Worm (Caenorhabditis elegans) whole organism, L4 larva: ENCODE measurements around the gene dhhc-13.

Experiments used
- F26F4.8 ChIP-seq: fragments of 200-800 bp; sonication (Bioruptor generic); conservative IDR thresholded peaks from 2 replicates; pipeline ENCODE4 v1.3.6; 2022; ENCODE audit warnings: missing genetic modification characterization, missing compliant biosample characterization
- F44E2.7 ChIP-seq: fragments of 200-800 bp; sonication (Bioruptor generic); IDR thresholded peaks from 2 replicates; pipeline ENCODE4 v2.1.2; 2022; ENCODE audit warnings: missing genetic modification characterization, missing compliant biosample characterization
- Y105C5A.15 ChIP-seq: fragments of 200-800 bp; sonication (Bioruptor generic); IDR thresholded peaks from 2 replicates; pipeline ENCODE4 v1.3.6; 2022; ENCODE audit warnings: missing genetic modification characterization, missing compliant biosample characterization
- Y75B8A.6 ChIP-seq: fragments of 200-800 bp; sonication (Bioruptor generic); IDR thresholded peaks from 2 replicates; pipeline ENCODE4 v1.3.6; 2022; ENCODE audit warnings: missing genetic modification reagents, missing genetic modification characterization, missing compliant biosample characterization
- ZK546.5 ChIP-seq, 2 experiments: sonication (generic microtip); optimal IDR thresholded peaks; 2 replicates each; lab custom pipeline; 2017; ENCODE audit warnings: missing biosample characterization in 2 of 2, missing genetic modification characterization in 2 of 2
- aly-2 ChIP-seq: sonication (generic microtip); optimal IDR thresholded peaks from 2 replicates; lab custom pipeline; 2018; ENCODE audit warnings: missing biosample characterization, missing genetic modification characterization
- ceh-28 ChIP-seq: fragments of 150-350 bp; optimal IDR thresholded peaks from 2 replicates; lab custom pipeline; 2014; ENCODE audit warnings: missing biosample characterization, missing genetic modification reagents, missing genetic modification characterization
- ceh-82 ChIP-seq: sonication (generic microtip); optimal IDR thresholded peaks from 2 replicates; lab custom pipeline; 2017; ENCODE audit warnings: missing biosample characterization, missing genetic modification characterization
- ces-1 ChIP-seq: fragments of 150-350 bp; sonication (generic microtip); optimal IDR thresholded peaks from 4 replicates; lab custom pipeline; 2014; ENCODE audit warnings: missing biosample characterization, missing genetic modification reagents, missing genetic modification characterization
- daf-12 ChIP-seq: fragments of 150-350 bp; optimal IDR thresholded peaks from 2 replicates; lab custom pipeline; 2014; ENCODE audit warnings: missing biosample characterization, missing genetic modification reagents, missing genetic modification characterization
- dmd-9 ChIP-seq: fragments of 200-800 bp; sonication (Bioruptor generic); IDR thresholded peaks from 2 replicates; pipeline ENCODE4 v1.3.6; 2022; ENCODE audit warnings: missing genetic modification reagents, missing genetic modification characterization, missing compliant biosample characterization
- duxl-1 ChIP-seq: sonication (generic microtip); optimal IDR thresholded peaks from 2 replicates; lab custom pipeline; 2016; ENCODE audit warnings: mild to moderate bottlenecking, missing genetic modification characterization, moderate library complexity, missing compliant biosample characterization; ENCODE audit not compliant: poor library complexity
- egl-43 ChIP-seq: fragments of 200-800 bp; sonication (Bioruptor generic); IDR thresholded peaks from 2 replicates; pipeline ENCODE4 v1.3.6; 2022; ENCODE audit warnings: missing genetic modification reagents, missing genetic modification characterization, missing compliant biosample characterization
- fkh-10 ChIP-seq: fragments of 150-350 bp; optimal IDR thresholded peaks from 2 replicates; lab custom pipeline; 2014; ENCODE audit warnings: missing biosample characterization, missing genetic modification reagents, missing genetic modification characterization
- fos-1 ChIP-seq: fragments of 150-350 bp; optimal IDR thresholded peaks from 2 replicates; lab custom pipeline; 2014; ENCODE audit warnings: missing biosample characterization, missing genetic modification characterization
- jun-1 ChIP-seq: fragments of 150-350 bp; optimal IDR thresholded peaks from 2 replicates; lab custom pipeline; 2014; ENCODE audit warnings: missing biosample characterization, missing genetic modification reagents, missing genetic modification characterization
- lin-15B ChIP-seq: fragments of 150-350 bp; sonication (generic microtip); optimal IDR thresholded peaks from 3 replicates; lab custom pipeline; 2014; ENCODE audit warnings: missing biosample characterization, missing genetic modification characterization
- lin-29 ChIP-seq: fragments of 200-800 bp; sonication (Bioruptor generic); IDR thresholded peaks from 2 replicates; pipeline ENCODE4 v1.3.6; 2022; ENCODE audit warnings: missing genetic modification reagents, missing genetic modification characterization, missing compliant biosample characterization
- lin-38 ChIP-seq: fragments of 200-800 bp; sonication (Bioruptor generic); IDR thresholded peaks from 2 replicates; pipeline ENCODE4 v1.3.6; 2022; ENCODE audit warnings: missing genetic modification reagents, missing genetic modification characterization, missing compliant biosample characterization
- lir-3 ChIP-seq: sonication (generic microtip); optimal IDR thresholded peaks from 2 replicates; lab custom pipeline; 2016; ENCODE audit warnings: mild to moderate bottlenecking, missing genetic modification characterization, missing compliant biosample characterization
- lsy-2 ChIP-seq, 2 experiments: fragments of 150-350 bp in 1 of 2; sonication (generic microtip) in 1 of 2; optimal IDR thresholded peaks; 2 replicates each; lab custom pipeline; 2014 to 2017; ENCODE audit warnings: missing biosample characterization in 2 of 2, missing genetic modification characterization in 2 of 2
- nhr-111 ChIP-seq: fragments of 200-800 bp; sonication (Bioruptor generic); optimal IDR thresholded peaks from 2 replicates; lab custom pipeline; 2018; ENCODE audit warnings: mild to moderate bottlenecking, missing genetic modification characterization, missing compliant biosample characterization
- nhr-25 ChIP-seq: sonication (generic microtip); optimal IDR thresholded peaks from 2 replicates; lab custom pipeline; 2017; ENCODE audit warnings: missing genetic modification characterization, mild to moderate bottlenecking, missing compliant biosample characterization, antibody characterized with exemption, moderate library complexity, borderline replicate concordance; ENCODE audit not compliant: insufficient read depth
- nhr-41 ChIP-seq: fragments of 200-800 bp; sonication (Bioruptor generic); IDR thresholded peaks from 2 replicates; pipeline ENCODE4 v1.3.6; 2022; ENCODE audit warnings: missing genetic modification reagents, missing genetic modification characterization, missing compliant biosample characterization
- nhr-6 ChIP-seq: fragments of 150-350 bp; optimal IDR thresholded peaks from 2 replicates; lab custom pipeline; 2014; ENCODE audit warnings: missing biosample characterization, missing genetic modification characterization
- nhr-76 ChIP-seq: fragments of 150-350 bp; optimal IDR thresholded peaks from 2 replicates; lab custom pipeline; 2014; ENCODE audit warnings: missing biosample characterization, missing genetic modification characterization
- rbr-2 ChIP-seq: sonication (generic microtip); optimal IDR thresholded peaks from 2 replicates; lab custom pipeline; 2016; ENCODE audit warnings: missing genotype, missing genetic modification characterization, missing compliant biosample characterization
- sdz-12 ChIP-seq: fragments of 200-800 bp; sonication (Bioruptor generic); optimal IDR thresholded peaks from 2 replicates; lab custom pipeline; 2018; ENCODE audit warnings: mild to moderate bottlenecking, missing genetic modification characterization, missing compliant biosample characterization
- set-16 ChIP-seq: fragments of 200-800 bp; sonication (Bioruptor generic); IDR thresholded peaks from 2 replicates; pipeline ENCODE4 v1.3.6; 2022; ENCODE audit warnings: missing genetic modification reagents, missing genetic modification characterization, missing compliant biosample characterization
- skn-1 ChIP-seq: fragments of 150-350 bp; optimal IDR thresholded peaks from 2 replicates; lab custom pipeline; 2014; ENCODE audit warnings: missing biosample characterization, missing genetic modification characterization
- snpc-1.2 ChIP-seq: fragments of 200-800 bp; sonication (Bioruptor generic); IDR thresholded peaks from 2 replicates; pipeline ENCODE4 v1.3.6; 2022; ENCODE audit warnings: missing genetic modification reagents, missing genetic modification characterization, missing compliant biosample characterization
- snpc-4 ChIP-seq: fragments of 150-350 bp; optimal IDR thresholded peaks from 2 replicates; lab custom pipeline; 2014; ENCODE audit warnings: missing biosample characterization, missing genetic modification characterization
- spr-1 ChIP-seq: sonication (generic microtip); optimal IDR thresholded peaks from 2 replicates; lab custom pipeline; 2016; ENCODE audit warnings: mild to moderate bottlenecking, missing genetic modification characterization, missing compliant biosample characterization
- unc-62 ChIP-seq, 3 experiments: fragments of 150-350 bp in 1 of 3; sonication (generic microtip); optimal IDR thresholded peaks in 2 of 3; peaks in 1 of 3; 1 replicate in 1 of 3; 2 replicates in 2 of 3; lab custom pipeline; 2014 to 2017; ENCODE audit warnings: missing biosample characterization in 3 of 3, missing genetic modification characterization in 3 of 3, missing genetic modification reagents in 3 of 3, missing genotype in 1 of 3

dhhc-13 gene

DNA sequence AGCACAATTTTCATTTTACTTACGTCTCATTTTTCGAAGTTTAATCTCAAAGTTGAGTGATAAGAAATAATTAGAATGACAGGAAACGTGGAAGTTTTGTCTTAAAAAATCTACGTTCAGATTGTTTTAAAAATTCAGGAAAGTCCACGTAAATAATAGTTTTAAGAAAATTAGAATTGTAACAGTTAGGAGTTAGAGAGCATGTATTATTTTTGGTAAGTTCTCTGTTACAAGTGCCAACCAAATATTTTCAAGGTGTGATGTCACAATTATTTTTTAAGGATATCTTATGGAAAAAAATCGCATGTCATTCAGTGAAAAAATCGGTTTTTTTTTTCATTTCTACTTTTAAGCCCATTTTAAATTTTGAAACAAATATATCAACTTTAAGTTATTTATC is 32.6 kb upstream of the dhhc-13 start, which contains the start of gene H04M03.11:
Gene H04M03.11, minus strand, starts transcription at position 101 of the 400 bp plus-strand sequence.
- TF ChIP-seq duxl-1 (tag; lab: Kevin White, UChicago) (no peak), nhr-6 (tag; lab: Kevin White, UChicago) (no peak), lsy-2 (tag; optimal IDR thresholded peaks at IDR 0.05; lab: Kevin White, UChicago) (no peak), Y105C5A.15 (GFP tag; lab: Robert Waterston, UW) (no peak), skn-1 (tag; lab: Kevin White, UChicago) (no peak), fos-1 (no peak), sdz-12 (GFP tag; lab: Kevin White, UChicago) (no peak), lir-3 (tag; lab: Kevin White, UChicago) (no peak), jun-1 (no peak), nhr-76 (tag; lab: Kevin White, UChicago) (no peak), ces-1 (no peak), ceh-82 (tag; lab: Kevin White, UChicago) (no peak), snpc-4 (tag; lab: Kevin White, UChicago) (no peak), rbr-2 (tag; lab: Kevin White, UChicago) (no peak), nhr-25 (no peak), F44E2.7 (GFP tag; lab: Robert Waterston, UW) (no peak), spr-1 (tag; lab: Kevin White, UChicago) (no peak)

ce11 chrIV:5885180-5885887 is 31.8 kb upstream of the dhhc-13 start, which contains the start of gene glf-1:
TSS of gene glf-1 (plus strand) at chrIV:5885835.
- no peak for TF ChIP-seq Y75B8A.6 (GFP tag; lab: Robert Waterston, UW)
- TF ChIP-seq unc-62 (GFP tag; optimal IDR thresholded peaks at IDR 0.05 in 1 of 2; lab: Kevin White, UChicago): peak in 1 of 2 experiments; percentile 29
- TF ChIP-seq unc-62 (tag; optimal IDR thresholded peaks at IDR 0.05; lab: Kevin White, UChicago): no peak
- no peak for TF ChIP-seq aly-2 (tag; lab: Kevin White, UChicago)
- TF ChIP-seq set-16 (GFP tag; lab: Robert Waterston, UW): no peak
- no peak for TF ChIP-seq F44E2.7 (GFP tag; lab: Robert Waterston, UW)

DNA sequence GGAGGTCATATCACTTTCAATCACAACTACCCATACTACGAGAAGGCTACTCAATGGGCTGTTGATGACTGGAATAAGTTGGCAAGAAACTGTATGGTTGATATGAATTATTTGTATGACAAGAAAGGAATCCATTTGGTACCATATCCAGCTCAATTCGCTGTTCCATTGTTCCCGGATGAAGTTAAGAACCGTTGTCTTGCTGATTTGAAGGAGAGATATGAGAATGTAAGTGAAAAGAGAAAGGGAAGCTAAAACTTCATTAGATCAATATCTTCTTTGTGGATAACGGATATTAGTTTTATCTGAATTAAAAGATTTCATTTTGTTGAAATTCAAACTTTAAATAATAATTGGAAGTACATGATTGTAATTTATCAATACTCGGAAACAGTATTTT is 30.5 kb upstream of the dhhc-13 start:
- no peak for TF ChIP-seq nhr-41 (GFP tag; lab: Robert Waterston, UW)
- no peak for TF ChIP-seq lin-15B (tag; lab: Kevin White, UChicago)
- TF ChIP-seq ceh-28: no peak
- TF ChIP-seq daf-12 (tag; lab: Kevin White, UChicago): no peak
- TF ChIP-seq snpc-1.2 (GFP tag; lab: Robert Waterston, UW): no peak
- TF ChIP-seq, all 104 proteins: peak for 0

- no peak for TF ChIP-seq egl-43 (GFP tag; lab: Robert Waterston, UW)
Measured at ce11 chrIV:5891265-5891664, 25.9 kb upstream of the dhhc-13 start, which contains the start of gene H04M03.3. TSS of gene H04M03.3 (plus strand) at chrIV:5891565.

ce11 chrIV:5895190-5895589 is 21.9 kb upstream of the dhhc-13 start, which contains the start of gene nspb-6:
TSS of gene nspb-6 (plus strand) at chrIV:5895490.
- TF ChIP-seq ces-1 (no peak), nhr-111 (GFP tag; lab: Kevin White, UChicago) (no peak), fkh-10 (GFP tag; lab: Kevin White, UChicago) (no peak)

DNA sequence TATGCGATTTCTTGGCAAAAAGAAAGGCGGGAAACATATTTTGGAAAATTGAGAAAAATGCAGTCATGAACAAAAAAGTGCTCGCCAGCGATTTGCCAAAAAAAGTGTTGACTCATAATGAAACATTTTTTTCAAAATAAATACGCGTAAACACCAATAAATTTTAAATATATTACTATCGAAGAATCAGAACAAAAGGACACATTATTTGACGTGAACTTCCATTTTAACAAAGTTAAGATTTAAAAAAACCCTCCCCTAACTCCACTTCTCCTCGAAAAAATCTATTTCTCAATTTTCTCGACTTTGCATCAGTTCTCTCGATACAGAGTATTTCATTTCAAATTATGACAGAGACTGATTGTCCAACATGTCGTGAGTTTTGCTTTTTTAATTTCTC is 20.8 kb upstream of the dhhc-13 start, which contains the start of gene pck-3:
Gene pck-3, plus strand, starts transcription at position 301 of the 400 bp plus-strand sequence.
- TF ChIP-seq lin-29: no peak
- no peak for TF ChIP-seq ZK546.5 (tag; optimal IDR thresholded peaks at IDR 0.05; lab: Kevin White, UChicago)
- TF ChIP-seq F26F4.8 (GFP tag; lab: Robert Waterston, UW): no peak
- TF ChIP-seq lin-38: no peak
- no peak for TF ChIP-seq dmd-9
- no peak for TF ChIP-seq egl-43 (GFP tag; lab: Robert Waterston, UW)
- no peak for TF ChIP-seq sdz-12 (GFP tag; lab: Kevin White, UChicago)
